Fruit fly (Drosophila melanogaster) S2 (cell line): ENCODE data around the gene CG14419.

Source experiments
- CG8478 ChIP-seq: fragments of >200 bp; optimal IDR thresholded peaks from 2 replicates; lab custom pipeline; 2018
- CTCF ChIP-seq, 2 experiments: fragments of >200 bp; optimal IDR thresholded peaks; 2 replicates each; lab custom pipeline; 2018

dm6 chrX:2927158-2927557 is 41.4 kb upstream of the CG14419 start, which contains the start of gene CG14424:
- no peak for TF ChIP-seq CG8478 (lab: Kevin White, UChicago)
- no peak for TF ChIP-seq CTCF (optimal IDR thresholded peaks at IDR 0.05; lab: Kevin White, UChicago)
